Worm (Caenorhabditis elegans): ENCODE measurements around the gene Y17G9B.2.

The Y17G9B.2 gene

DNA sequence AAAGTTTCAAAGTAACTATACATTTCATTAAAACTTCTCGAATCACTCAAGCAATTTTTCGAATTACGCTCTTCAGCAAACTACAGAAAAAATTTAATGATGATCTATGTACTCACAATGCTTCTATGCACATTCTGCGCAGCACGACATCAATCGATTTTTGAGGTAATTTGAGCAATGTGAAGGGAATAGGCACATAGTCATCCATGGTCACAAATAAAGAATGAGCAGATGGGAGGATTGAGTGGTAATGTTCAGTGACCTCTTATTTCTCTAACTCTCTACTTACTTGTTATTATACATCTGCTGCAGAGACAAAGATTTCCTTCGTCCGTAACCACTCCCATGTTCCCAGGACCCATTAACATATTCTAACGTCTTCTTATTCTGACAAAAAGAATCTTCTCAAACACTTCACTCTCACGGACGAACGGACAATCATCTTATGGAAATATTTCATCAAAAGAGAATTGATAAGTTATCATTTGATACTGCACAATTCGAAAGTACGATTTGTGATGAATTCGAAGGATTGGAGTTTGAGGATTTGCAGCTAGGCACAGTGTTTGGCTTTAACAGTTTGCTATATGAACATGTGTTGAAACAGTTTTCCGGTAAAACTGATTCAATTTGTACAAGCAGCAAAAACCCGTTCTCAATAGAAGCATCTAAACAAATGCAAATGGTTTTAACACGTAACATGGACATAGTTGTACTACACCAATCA lies 7.9 kb upstream of the Y17G9B.2 start, which contains the start of the genes fbxb-77 and Y17G9B.11:
fbxb-77 (minus strand) TSS at position 229 of the 727 bp plus-strand sequence.
Y17G9B.11 (plus strand) TSS at position 677 of the 727 bp plus-strand sequence.
- TF ChIP-seq dve-1 (tag; optimal IDR thresholded peaks at IDR 0.05) (no peak), ceh-48 (tag; optimal IDR thresholded peaks at IDR 0.05) (peak; percentile 44), ceh-6 (GFP tag; optimal IDR thresholded peaks at IDR 0.05) (no peak), ref-2 (tag; optimal IDR thresholded peaks at IDR 0.05) (peak; percentile 34), hlh-8 (tag; optimal IDR thresholded peaks at IDR 0.05) (no peak), nfya-1 (tag; optimal IDR thresholded peaks at IDR 0.05) (no peak), eyg-1 (tag; optimal IDR thresholded peaks at IDR 0.05) (no peak), ceh-34 (tag; optimal IDR thresholded peaks at IDR 0.05) (peak; percentile 61), unc-42 (tag; optimal IDR thresholded peaks at IDR 0.05) (no peak), ceh-19 (GFP tag; optimal IDR thresholded peaks at IDR 0.05) (no peak), tbx-7 (tag; optimal IDR thresholded peaks at IDR 0.05) (no peak), F13H6.1 (tag; optimal IDR thresholded peaks at IDR 0.05) (no peak), unc-55 (GFP tag; optimal IDR thresholded peaks at IDR 0.05) (no peak), ceh-2 (tag; optimal IDR thresholded peaks at IDR 0.05) (no peak), dmd-4 (tag; optimal IDR thresholded peaks at IDR 0.05; ENCODE audit: borderline replicate concordance) (no peak)

DNA sequence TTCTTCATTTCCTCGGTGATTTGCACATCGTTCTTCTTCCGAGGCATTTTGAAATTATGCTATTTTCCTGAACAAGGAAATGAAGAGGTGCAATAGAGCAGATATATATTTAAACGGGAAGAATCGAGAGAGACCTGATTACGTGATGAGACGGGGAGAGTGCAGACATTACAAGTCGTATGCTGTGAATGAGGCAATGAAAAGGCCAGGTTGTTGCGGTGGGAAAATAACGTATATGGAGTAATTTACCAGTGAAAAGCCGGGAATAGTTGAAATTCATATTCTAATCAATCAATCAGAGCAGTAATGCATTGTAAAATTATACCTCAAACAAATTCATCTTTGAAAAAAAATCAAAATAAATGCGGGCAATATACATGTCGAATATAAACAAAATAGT lies 5.3 kb upstream of the Y17G9B.2 start, which contains the start of gene Y17G9B.8:
Y17G9B.8 (minus strand) TSS at position 182 of the 400 bp plus-strand sequence.
- TF ChIP-seq unc-3 (GFP tag; conservative IDR thresholded peaks at IDR 0.05) (no peak), unc-3 (tag; optimal IDR thresholded peaks at IDR 0.05) (no peak), sdc-2 (tag; optimal IDR thresholded peaks at IDR 0.05) (no peak), ceh-45 (GFP tag; IDR thresholded peaks at IDR 0.05) (no peak), ttx-3 (tag; optimal IDR thresholded peaks at IDR 0.05) (no peak), nfya-1 (tag; optimal IDR thresholded peaks at IDR 0.05) (no peak), elt-2 (tag; optimal IDR thresholded peaks at IDR 0.05) (no peak), K09A11.1 (tag; optimal IDR thresholded peaks at IDR 0.05; ENCODE audit: insufficient read depth) (no peak), dve-1 (tag; optimal IDR thresholded peaks at IDR 0.05) (no peak), lim-6 (tag; optimal IDR thresholded peaks at IDR 0.05) (no peak), unc-86 (tag; optimal IDR thresholded peaks at IDR 0.05) (no peak)

DNA sequence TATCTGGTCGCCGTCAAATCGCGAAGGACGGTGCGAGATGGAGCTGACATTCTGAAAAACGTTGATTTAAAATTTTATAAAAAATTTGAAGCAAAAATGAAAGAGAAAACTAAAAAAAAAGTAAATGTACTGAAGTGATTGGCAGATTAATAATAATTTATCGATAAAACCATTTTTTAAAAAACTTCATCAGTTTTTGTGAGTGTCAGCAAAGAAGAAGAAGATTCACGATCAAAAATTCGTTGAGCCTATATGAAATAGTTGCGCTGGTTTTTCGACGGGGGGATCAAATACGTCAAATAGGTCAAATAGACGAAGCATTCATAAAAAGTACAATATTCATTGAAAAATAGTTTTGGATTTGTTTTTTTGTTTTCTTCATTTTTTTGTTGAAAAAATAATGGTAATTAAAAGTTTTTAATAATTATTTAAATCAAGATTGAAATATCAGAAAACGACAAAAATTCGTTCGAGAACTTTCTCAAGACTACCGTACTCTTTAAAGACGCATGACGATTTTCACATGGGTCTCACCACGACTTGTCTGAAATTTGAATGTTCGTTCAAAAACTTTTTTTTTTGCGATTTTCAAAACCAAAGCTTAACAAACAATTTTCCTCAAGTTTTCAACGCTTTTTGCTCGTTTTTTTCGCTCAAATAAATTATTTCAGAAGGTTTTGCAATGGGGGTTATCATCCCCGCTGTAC lies 3.4 kb upstream of the Y17G9B.2 start, which contains the start of the genes memi-1 and cyp-31A3:
memi-1 (minus strand) TSS at position 51 of the 707 bp plus-strand sequence.
cyp-31A3 (plus strand) TSS at position 672 of the 707 bp plus-strand sequence.
- no peak for TF ChIP-seq ceh-24 (tag; optimal IDR thresholded peaks at IDR 0.05)
- TF ChIP-seq sdc-2 (tag; optimal IDR thresholded peaks at IDR 0.05): no peak
- no peak for TF ChIP-seq ceh-48 (tag; optimal IDR thresholded peaks at IDR 0.05)
- TF ChIP-seq hlh-8 (tag; optimal IDR thresholded peaks at IDR 0.05): no peak
- TF ChIP-seq mec-3 (tag; optimal IDR thresholded peaks at IDR 0.05; ENCODE audit: borderline replicate concordance): no peak
- no peak for TF ChIP-seq ceh-9 (tag; optimal IDR thresholded peaks at IDR 0.05)
- TF ChIP-seq K09A11.1 (tag; optimal IDR thresholded peaks at IDR 0.05; ENCODE audit: insufficient read depth): no peak
- TF ChIP-seq ceh-31 (tag; optimal IDR thresholded peaks at IDR 0.05): no peak
- TF ChIP-seq unc-3 (GFP tag; conservative IDR thresholded peaks at IDR 0.05): no peak
- no peak for TF ChIP-seq unc-3 (tag; optimal IDR thresholded peaks at IDR 0.05)
- no peak for TF ChIP-seq ceh-14 (tag; optimal IDR thresholded peaks at IDR 0.05)
- TF ChIP-seq ceh-22 (tag; optimal IDR thresholded peaks at IDR 0.05): no peak
- no peak for TF ChIP-seq ceh-2 (tag; optimal IDR thresholded peaks at IDR 0.05)
- TF ChIP-seq gmeb-2 (tag; optimal IDR thresholded peaks at IDR 0.05): no peak
- TF ChIP-seq eyg-1 (tag; optimal IDR thresholded peaks at IDR 0.05): no peak
- no peak for TF ChIP-seq sox-2 (GFP tag; IDR thresholded peaks at IDR 0.05)
- TF ChIP-seq ceh-34 (tag; optimal IDR thresholded peaks at IDR 0.05): no peak
- no peak for TF ChIP-seq unc-55 (GFP tag; optimal IDR thresholded peaks at IDR 0.05)
- no peak for TF ChIP-seq dmd-4 (tag; optimal IDR thresholded peaks at IDR 0.05; ENCODE audit: borderline replicate concordance)
- TF ChIP-seq ztf-16 (tag; optimal IDR thresholded peaks at IDR 0.05): no peak

Data from whole organism, late embryonic.